Fruit fly (Drosophila melanogaster) whole organism, wandering third instar larva: ENCODE results near the gene Rab10.

Experiments used
- HLH106 ChIP-seq: fragments of 200-800 bp; optimal IDR thresholded peaks from 3 replicates; lab custom pipeline; 2019; ENCODE audit warnings: missing biosample characterization, mild to moderate bottlenecking, missing genetic modification characterization, moderate library complexity
- Hr78 ChIP-seq: fragments of >200 bp; optimal IDR thresholded peaks from 2 replicates; lab custom pipeline; 2017; ENCODE audit warnings: missing biosample characterization, missing genetic modification characterization
- N ChIP-seq: fragments of >200 bp; optimal IDR thresholded peaks from 2 replicates; lab custom pipeline; 2018; ENCODE audit warnings: missing biosample characterization, missing external identifiers, missing genetic modification characterization
- fru ChIP-seq: fragments of 200-800 bp; sonication (Bioruptor generic); optimal IDR thresholded peaks from 3 replicates; lab custom pipeline; 2016; ENCODE audit warnings: missing biosample characterization, mild to moderate bottlenecking, missing genetic modification characterization
- usp ChIP-seq: fragments of >200 bp; optimal IDR thresholded peaks from 2 replicates; lab custom pipeline; 2017; ENCODE audit warnings: missing biosample characterization, missing genetic modification characterization

- peak; percentile 76 for TF ChIP-seq HLH106 (tag; lab: Kevin White, UChicago)
- TF ChIP-seq Hr78 (GFP tag; lab: Kevin White, UChicago) = no peak
- no peak for TF ChIP-seq N (GFP tag; lab: Kevin White, UChicago)
- no peak for TF ChIP-seq usp
- TF ChIP-seq fru (GFP tag; lab: Kevin White, UChicago) = peak; percentile 73
These were observed 15.2 kb upstream of the Rab10 start, which contains the start of gene sw for dm6 chrX:20235794-20236513.
